Worm (Caenorhabditis elegans): ENCODE data around the gene trmt-10C.2.

The trmt-10C.2 gene

ce11 chrIII:6339919-6340434 lies 6.1 kb upstream of the trmt-10C.2 start, which contains the start of gene let-767:
Gene let-767, minus strand, starts transcription at chrIII:6339969.
- no peak for TF ChIP-seq snpc-4 (tag; optimal IDR thresholded peaks at IDR 0.05)
- TF ChIP-seq egl-27 (tag; optimal IDR thresholded peaks at IDR 0.05) = no peak
- TF ChIP-seq lim-7 (GFP tag; IDR thresholded peaks at IDR 0.05) = no peak
- no peak for TF ChIP-seq zfp-2 (tag; optimal IDR thresholded peaks at IDR 0.05)
- no peak for TF ChIP-seq F10B5.3 (tag; optimal IDR thresholded peaks at IDR 0.05)
- peak; percentile 41 for TF ChIP-seq nhr-28 (tag; optimal IDR thresholded peaks at IDR 0.05)
- TF ChIP-seq nhr-10 (tag; optimal IDR thresholded peaks at IDR 0.05) = no peak
- no peak for TF ChIP-seq daf-16 (GFP tag; optimal IDR thresholded peaks at IDR 0.05)
- peak; percentile 68 for TF ChIP-seq daf-16 (tag; optimal IDR thresholded peaks at IDR 0.05)
- TF ChIP-seq nhr-76 (tag; optimal IDR thresholded peaks at IDR 0.05) = no peak
- TF ChIP-seq lin-39 (tag; optimal IDR thresholded peaks at IDR 0.05) = no peak
- TF ChIP-seq mep-1 (tag; optimal IDR thresholded peaks at IDR 0.05) = peak; percentile 21
- no peak for TF ChIP-seq aha-1 (tag)
- TF ChIP-seq mes-2 (tag; optimal IDR thresholded peaks at IDR 0.05; ENCODE audit: poor library complexity, severe bottlenecking) = no peak
- no peak for TF ChIP-seq Y105C5A.15 (GFP tag; IDR thresholded peaks at IDR 0.05)
- TF ChIP-seq lin-38 (GFP tag; IDR thresholded peaks at IDR 0.05) = no peak; the same call in 1 of the 2 replicates
- TF ChIP-seq dmd-6 (GFP tag; IDR thresholded peaks at IDR 0.05) = peak; percentile 7; the same call in 1 of the 2 replicates
- TF ChIP-seq lsy-2 (tag; optimal IDR thresholded peaks at IDR 0.05) = no peak
- no peak for TF ChIP-seq hlh-30 (tag; optimal IDR thresholded peaks at IDR 0.05; ENCODE audit: insufficient read depth)
- no peak for TF ChIP-seq dmd-9 (GFP tag; IDR thresholded peaks at IDR 0.05)
- peak; percentile 47 for TF ChIP-seq lin-13 (GFP tag; optimal IDR thresholded peaks at IDR 0.05)
- TF ChIP-seq dmd-8 (GFP tag; IDR thresholded peaks at IDR 0.05) = no peak
- TF ChIP-seq hlh-11 (tag; optimal IDR thresholded peaks at IDR 0.05) = peak; percentile 28
- peak; percentile 70 for TF ChIP-seq pqm-1 (tag; optimal IDR thresholded peaks at IDR 0.05)
- no peak for TF ChIP-seq F37D6.2 (tag; optimal IDR thresholded peaks at IDR 0.05)
- no peak for TF ChIP-seq snpc-1.2 (GFP tag; IDR thresholded peaks at IDR 0.05)

ce11 chrIII:6341878-6342453 lies 4.1 kb upstream of the trmt-10C.2 start, which contains the start of gene rpn-13:
Gene rpn-13, minus strand, starts transcription at chrIII:6341928.
- TF ChIP-seq Y48G9A.11 (GFP tag; IDR thresholded peaks at IDR 0.05) (no peak), hlh-30 (tag; optimal IDR thresholded peaks at IDR 0.05; ENCODE audit: insufficient read depth) (peak; percentile 96), hmg-1.1 (GFP tag; IDR thresholded peaks at IDR 0.05) (peak; percentile 52), zag-1 (tag; optimal IDR thresholded peaks at IDR 0.05) (no peak), ceh-28 (tag; optimal IDR thresholded peaks at IDR 0.05) (no peak), lin-38 (GFP tag; IDR thresholded peaks at IDR 0.05) (no peak), unc-62 (GFP tag; optimal IDR thresholded peaks at IDR 0.05 in 1 of 2) (peak in 1 of 2 experiments; percentile 94), unc-62 (tag; optimal IDR thresholded peaks at IDR 0.05) (no peak), dpl-1 (GFP tag; optimal IDR thresholded peaks at IDR 0.05) (peak; percentile 51), nhr-77 (tag; optimal IDR thresholded peaks at IDR 0.05) (peak; percentile 23), nhr-28 (tag; optimal IDR thresholded peaks at IDR 0.05) (peak; percentile 5), attf-4 (tag; optimal IDR thresholded peaks at IDR 0.05) (no peak), lsy-2 (tag; optimal IDR thresholded peaks at IDR 0.05) (peak; percentile 75 to 98), daf-16 (GFP tag; optimal IDR thresholded peaks at IDR 0.05) (no peak), daf-16 (tag; optimal IDR thresholded peaks at IDR 0.05) (peak; percentile 49), dve-1 (tag; optimal IDR thresholded peaks at IDR 0.05; ENCODE audit: insufficient read depth) (peak; percentile 53), T20F7.1 (GFP tag; optimal IDR thresholded peaks at IDR 0.05) (peak; percentile 59), fkh-10 (GFP tag; optimal IDR thresholded peaks at IDR 0.05) (peak; percentile 22), nhr-6 (tag; optimal IDR thresholded peaks at IDR 0.05) (peak; percentile 54), hlh-11 (tag; optimal IDR thresholded peaks at IDR 0.05) (peak; percentile 36), mdl-1 (tag; optimal IDR thresholded peaks at IDR 0.05) (peak; percentile 20 to 78), mep-1 (tag; optimal IDR thresholded peaks at IDR 0.05) (peak; percentile 56), mes-2 (tag; optimal IDR thresholded peaks at IDR 0.05; ENCODE audit: poor library complexity, severe bottlenecking) (peak; percentile 76), rbr-2 (tag; optimal IDR thresholded peaks at IDR 0.05) (peak; percentile 31), F10B5.3 (tag; optimal IDR thresholded peaks at IDR 0.05) (no peak), hif-1 (tag; optimal IDR thresholded peaks at IDR 0.05) (peak in 1 of 2 experiments; percentile 19)

All from whole organism, L4 larva.